Worm (Caenorhabditis elegans) whole organism, L4 larva: ENCODE measurements around the gene F35E12.6.

ENCODE experiments used
- R02D3.7 ChIP-seq: fragments of 150-350 bp; sonication (generic microtip); optimal IDR thresholded peaks from 3 replicates; lab custom pipeline; 2014; ENCODE audit warnings: missing biosample characterization, missing genetic modification characterization
- ceh-28 ChIP-seq: fragments of 150-350 bp; optimal IDR thresholded peaks from 2 replicates; lab custom pipeline; 2014; ENCODE audit warnings: missing biosample characterization, missing genetic modification reagents, missing genetic modification characterization
- fos-1 ChIP-seq: fragments of 150-350 bp; optimal IDR thresholded peaks from 2 replicates; lab custom pipeline; 2014; ENCODE audit warnings: missing biosample characterization, missing genetic modification characterization
- hlh-30 ChIP-seq: sonication (generic microtip); optimal IDR thresholded peaks from 2 replicates; lab custom pipeline; 2017; ENCODE audit warnings: antibody characterized with exemption, mild to moderate bottlenecking, missing genetic modification characterization, missing compliant biosample characterization; ENCODE audit not compliant: insufficient read depth
- madf-5 ChIP-seq, 2 experiments: fragments of 200-800 bp; sonication (Bioruptor generic); IDR thresholded peaks; 2 replicates each; pipeline ENCODE4 v1.3.6; 2022; ENCODE audit warnings: missing compliant biosample characterization in 2 of 2, missing genetic modification characterization in 2 of 2
- nhr-237 ChIP-seq: sonication (generic microtip); optimal IDR thresholded peaks from 2 replicates; lab custom pipeline; 2017; ENCODE audit warnings: missing biosample characterization, missing genetic modification characterization
- nhr-48 ChIP-seq: sonication (generic microtip); optimal IDR thresholded peaks from 2 replicates; lab custom pipeline; 2016; ENCODE audit warnings: mild to moderate bottlenecking, missing genetic modification characterization, missing compliant biosample characterization
- set-16 ChIP-seq: fragments of 200-800 bp; sonication (Bioruptor generic); IDR thresholded peaks from 2 replicates; pipeline ENCODE4 v1.3.6; 2022; ENCODE audit warnings: missing genetic modification reagents, missing genetic modification characterization, missing compliant biosample characterization
- vab-7 ChIP-seq: fragments of 200-800 bp; sonication (Bioruptor generic); IDR thresholded peaks from 2 replicates; pipeline ENCODE4 v1.3.6; 2022; ENCODE audit warnings: missing genetic modification reagents, missing genetic modification characterization, missing compliant biosample characterization

- no peak for TF ChIP-seq nhr-48 (tag; lab: Kevin White, UChicago)
- no peak for TF ChIP-seq R02D3.7
- no peak for TF ChIP-seq ceh-28 (tag; lab: Kevin White, UChicago)
- no peak for TF ChIP-seq fos-1 (tag; lab: Kevin White, UChicago)
- TF ChIP-seq nhr-237 (tag; lab: Kevin White, UChicago): no peak
- no peak for TF ChIP-seq hlh-30
- no peak for TF ChIP-seq set-16 (GFP tag; lab: Robert Waterston, UW)
- no peak for TF ChIP-seq vab-7 (GFP tag; lab: Robert Waterston, UW)
- TF ChIP-seq madf-5 (GFP tag; IDR thresholded peaks at IDR 0.05; lab: Robert Waterston, UW): no peak
These were observed 11.3 kb downstream of the F35E12.6 start, which contains the start of gene F35E12.2 for ce11 chrV:13724781-13725180.
